Worm (Caenorhabditis elegans) whole organism, L4/young adult: ENCODE data around the gene sru-35.

Experiments used
- W03F9.2 ChIP-seq: fragments of 150-350 bp; optimal IDR thresholded peaks from 2 replicates; lab custom pipeline; 2014; ENCODE audit warnings: missing biosample characterization, missing genetic modification characterization
- dao-5 ChIP-seq: sonication (generic microtip); optimal IDR thresholded peaks from 2 replicates; lab custom pipeline; 2016; ENCODE audit warnings: missing genotype, missing genetic modification characterization, moderate library complexity, missing compliant biosample characterization
- him-1 ChIP-seq: sonication (generic microtip); optimal IDR thresholded peaks from 2 replicates; lab custom pipeline; 2016; ENCODE audit warnings: missing genotype, missing genetic modification reagents, missing genetic modification characterization, missing compliant biosample characterization

DNA sequence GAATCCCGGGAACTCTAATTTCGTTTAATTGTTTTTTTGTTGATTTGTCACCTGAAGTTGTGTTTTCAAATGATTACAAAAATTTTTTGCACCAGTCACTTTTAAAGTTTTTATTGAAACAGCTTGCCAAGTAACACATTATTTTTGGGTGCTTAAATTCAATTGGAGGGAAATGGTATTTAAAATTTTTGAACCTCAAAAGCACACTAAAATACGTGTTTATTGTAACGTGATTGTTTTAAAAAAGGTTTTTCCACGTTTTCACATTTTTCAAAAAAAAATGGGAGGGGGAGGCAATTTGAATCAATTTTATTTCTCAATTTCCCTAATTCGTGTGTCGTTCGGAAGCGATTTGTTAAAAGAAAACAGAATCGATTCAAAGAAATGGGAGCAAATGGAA lies 31.1 kb upstream of the sru-35 start, which contains the start of gene T28C6.5:
- no peak for TF ChIP-seq W03F9.2
- no peak for TF ChIP-seq dao-5 (tag; lab: Kevin White, UChicago)
- TF ChIP-seq him-1, result no peak
